Worm (Caenorhabditis elegans) whole organism, midembryonic: ENCODE data around the gene sri-53.

ENCODE experiments used
- cog-1 ChIP-seq: sonication (generic microtip); optimal IDR thresholded peaks from 2 replicates; lab custom pipeline; 2016; ENCODE audit warnings: missing genetic modification characterization, missing compliant biosample characterization
- med-1 ChIP-seq: sonication (generic microtip); optimal IDR thresholded peaks from 2 replicates; lab custom pipeline; 2017; ENCODE audit warnings: missing genetic modification characterization, mild to moderate bottlenecking, missing compliant biosample characterization, antibody characterized with exemption, missing genetic modification reagents; ENCODE audit not compliant: insufficient read depth
- ref-1 ChIP-seq: fragments of 200-800 bp; sonication (Bioruptor generic); conservative IDR thresholded peaks from 2 replicates; pipeline ENCODE4 v1.3.6; 2022; ENCODE audit warnings: missing genetic modification reagents, missing genetic modification characterization, missing compliant biosample characterization
- ztf-29 ChIP-seq: fragments of 200-800 bp; sonication (Bioruptor generic); IDR thresholded peaks from 2 replicates; pipeline ENCODE4 v1.3.6; 2022; ENCODE audit warnings: missing genetic modification reagents, missing genetic modification characterization, missing compliant biosample characterization

ce11 chrII:3151615-3152014 is 50.8 kb downstream of the sri-53 start, which contains the start of the genes T10D4.14 and T10D4.19:
- TF ChIP-seq ref-1 (GFP tag; lab: Robert Waterston, UW): no peak
- TF ChIP-seq cog-1 (tag; lab: Kevin White, UChicago): no peak
- TF ChIP-seq med-1 (GFP tag; lab: Kevin White, UChicago): no peak
- no peak for TF ChIP-seq ztf-29 (GFP tag; lab: Robert Waterston, UW)
